Worm (Caenorhabditis elegans) whole organism, late embryonic: ENCODE data around the gene lag-1.

Source experiments
- C08G9.2 ChIP-seq: sonication (generic microtip); optimal IDR thresholded peaks from 2 replicates; lab custom pipeline; 2016; ENCODE audit warnings: mild to moderate bottlenecking, missing genetic modification characterization, moderate library complexity, missing compliant biosample characterization
- F13H6.1 ChIP-seq: sonication (generic microtip); optimal IDR thresholded peaks from 2 replicates; lab custom pipeline; 2016; ENCODE audit warnings: missing genetic modification characterization, missing compliant biosample characterization
- ahr-1 ChIP-seq: sonication (generic microtip); optimal IDR thresholded peaks from 2 replicates; lab custom pipeline; 2016; ENCODE audit warnings: missing genetic modification characterization, missing compliant biosample characterization
- ceh-14 ChIP-seq: sonication (generic microtip); optimal IDR thresholded peaks from 2 replicates; lab custom pipeline; 2016; ENCODE audit warnings: missing genotype, missing genetic modification characterization, missing compliant biosample characterization
- ceh-18 ChIP-seq: sonication (generic microtip); optimal IDR thresholded peaks from 2 replicates; lab custom pipeline; 2016; ENCODE audit warnings: missing genetic modification characterization, missing compliant biosample characterization
- ceh-19 ChIP-seq: fragments of 200-800 bp; sonication (Bioruptor generic); optimal IDR thresholded peaks from 2 replicates; lab custom pipeline; 2018; ENCODE audit warnings: mild to moderate bottlenecking, missing genetic modification characterization, missing compliant biosample characterization
- ceh-2 ChIP-seq: sonication (generic microtip); optimal IDR thresholded peaks from 2 replicates; lab custom pipeline; 2016; ENCODE audit warnings: missing genotype, missing genetic modification characterization, missing compliant biosample characterization
- ceh-45 ChIP-seq: fragments of 200-800 bp; sonication (Bioruptor generic); IDR thresholded peaks from 2 replicates; pipeline ENCODE4 v1.3.6; 2022; ENCODE audit warnings: missing genetic modification reagents, missing genetic modification characterization, missing compliant biosample characterization
- ceh-6 ChIP-seq: fragments of 200-800 bp; sonication (Bioruptor generic); optimal IDR thresholded peaks from 2 replicates; lab custom pipeline; 2018; ENCODE audit warnings: mild to moderate bottlenecking, missing genetic modification characterization, missing compliant biosample characterization
- che-1 ChIP-seq: sonication (generic microtip); optimal IDR thresholded peaks from 2 replicates; lab custom pipeline; 2016; ENCODE audit warnings: mild to moderate bottlenecking, missing genetic modification characterization, missing compliant biosample characterization
- dmd-4 ChIP-seq: sonication (generic microtip); optimal IDR thresholded peaks from 2 replicates; lab custom pipeline; 2016; ENCODE audit warnings: borderline replicate concordance, missing genetic modification characterization, missing compliant biosample characterization
- dve-1 ChIP-seq: sonication (generic microtip); optimal IDR thresholded peaks from 2 replicates; lab custom pipeline; 2017; ENCODE audit warnings: antibody characterized with exemption, mild to moderate bottlenecking, missing genetic modification characterization, missing compliant biosample characterization
- elt-4 ChIP-seq: sonication (generic microtip); optimal IDR thresholded peaks from 2 replicates; lab custom pipeline; 2016; ENCODE audit warnings: missing genetic modification characterization, missing compliant biosample characterization
- eyg-1 ChIP-seq: sonication (generic microtip); optimal IDR thresholded peaks from 2 replicates; lab custom pipeline; 2016; ENCODE audit warnings: missing genotype, missing genetic modification characterization, missing compliant biosample characterization
- fkh-10 ChIP-seq: fragments of 150-350 bp; optimal IDR thresholded peaks from 2 replicates; lab custom pipeline; 2014; ENCODE audit warnings: missing biosample characterization, missing genetic modification reagents, missing genetic modification characterization
- gmeb-2 ChIP-seq: sonication (generic microtip); optimal IDR thresholded peaks from 2 replicates; lab custom pipeline; 2016; ENCODE audit warnings: missing genetic modification characterization, inconsistent platforms, missing compliant biosample characterization
- hlh-15 ChIP-seq: sonication (generic microtip); optimal IDR thresholded peaks from 2 replicates; lab custom pipeline; 2016; ENCODE audit warnings: missing genetic modification characterization, missing compliant biosample characterization
- hlh-6 ChIP-seq: sonication (generic microtip); optimal IDR thresholded peaks from 2 replicates; lab custom pipeline; 2016; ENCODE audit warnings: missing genotype, missing genetic modification characterization, missing compliant biosample characterization
- madf-2 ChIP-seq: sonication (generic microtip); optimal IDR thresholded peaks from 2 replicates; lab custom pipeline; 2017; ENCODE audit warnings: missing genetic modification characterization, missing compliant biosample characterization
- mec-3 ChIP-seq: sonication (generic microtip); optimal IDR thresholded peaks from 2 replicates; lab custom pipeline; 2016; ENCODE audit warnings: borderline replicate concordance, missing genetic modification characterization, missing compliant biosample characterization
- nfya-1 ChIP-seq: sonication (generic microtip); optimal IDR thresholded peaks from 2 replicates; lab custom pipeline; 2017; ENCODE audit warnings: missing genetic modification characterization, mild to moderate bottlenecking, missing compliant biosample characterization, antibody characterized with exemption, moderate library complexity
- pat-9 ChIP-seq: fragments of 200-800 bp; sonication (Bioruptor generic); optimal IDR thresholded peaks from 2 replicates; lab custom pipeline; 2018; ENCODE audit warnings: mild to moderate bottlenecking, missing genetic modification characterization, moderate library complexity, missing compliant biosample characterization
- pqm-1 ChIP-seq: sonication (generic microtip); optimal IDR thresholded peaks from 2 replicates; lab custom pipeline; 2016; ENCODE audit warnings: missing genetic modification characterization, missing compliant biosample characterization
- pros-1 ChIP-seq: fragments of 150-350 bp; optimal IDR thresholded peaks from 2 replicates; lab custom pipeline; 2014; ENCODE audit warnings: missing biosample characterization, missing genetic modification reagents, missing genetic modification characterization
- rnt-1 ChIP-seq: sonication (generic microtip); optimal IDR thresholded peaks from 2 replicates; lab custom pipeline; 2016; ENCODE audit warnings: missing genetic modification characterization, missing compliant biosample characterization
- sdc-2 ChIP-seq: sonication (generic microtip); optimal IDR thresholded peaks from 2 replicates; lab custom pipeline; 2016; ENCODE audit warnings: missing genotype, missing genetic modification characterization, missing compliant biosample characterization
- sox-2 ChIP-seq: fragments of 200-800 bp; sonication (Bioruptor generic); IDR thresholded peaks from 2 replicates; pipeline ENCODE4 v1.3.6; 2022; ENCODE audit warnings: missing genetic modification reagents, missing genetic modification characterization, missing compliant biosample characterization
- sox-4 ChIP-seq: sonication (generic microtip); optimal IDR thresholded peaks from 2 replicates; lab custom pipeline; 2017; ENCODE audit warnings: mild to moderate bottlenecking, missing genetic modification characterization, inconsistent platforms, missing compliant biosample characterization
- tbx-2 ChIP-seq: sonication (generic microtip); optimal IDR thresholded peaks from 2 replicates; lab custom pipeline; 2016; ENCODE audit warnings: missing genetic modification characterization, missing compliant biosample characterization
- tbx-7 ChIP-seq: sonication (generic microtip); optimal IDR thresholded peaks from 2 replicates; lab custom pipeline; 2016; ENCODE audit warnings: missing genotype, missing genetic modification characterization, missing compliant biosample characterization
- unc-42 ChIP-seq: sonication (generic microtip); optimal IDR thresholded peaks from 2 replicates; lab custom pipeline; 2016; ENCODE audit warnings: missing genotype, missing genetic modification characterization, missing compliant biosample characterization
- unc-55 ChIP-seq: sonication (generic microtip); optimal IDR thresholded peaks from 2 replicates; lab custom pipeline; 2017; ENCODE audit warnings: missing biosample characterization, missing genetic modification reagents, missing genetic modification characterization
- unc-86 ChIP-seq: sonication (generic microtip); optimal IDR thresholded peaks from 2 replicates; lab custom pipeline; 2016; ENCODE audit warnings: missing genetic modification characterization, missing compliant biosample characterization

Gene lag-1

DNA sequence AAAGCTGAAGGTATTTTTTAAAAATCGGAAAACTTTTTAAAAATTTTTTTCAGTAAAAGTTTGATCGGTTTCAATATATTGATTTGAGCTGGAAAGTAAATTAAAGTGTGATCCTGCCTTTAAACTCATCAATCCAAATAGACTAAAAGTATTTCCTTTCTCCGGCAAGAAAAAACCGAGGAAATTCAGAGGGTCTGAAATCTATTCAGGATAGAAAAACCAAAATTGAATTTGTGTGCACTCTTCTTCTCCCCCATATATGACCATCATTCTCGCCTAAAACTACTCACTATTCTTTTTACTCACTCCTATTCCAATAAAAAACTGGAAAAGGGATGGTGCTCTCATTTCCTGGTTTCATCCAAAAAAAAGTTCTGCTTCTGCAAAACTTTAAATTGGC is 40.4 kb upstream of the lag-1 start:
- TF ChIP-seq pqm-1 (tag; lab: Kevin White, UChicago) (no peak), rnt-1 (tag; lab: Kevin White, UChicago) (no peak), tbx-2 (no peak), sdc-2 (no peak), hlh-6 (no peak), unc-42 (tag; lab: Kevin White, UChicago) (peak; percentile 86), ahr-1 (tag; lab: Kevin White, UChicago) (no peak), hlh-15 (tag; lab: Kevin White, UChicago) (no peak)
- TF ChIP-seq, all 69 proteins: peak for 1

DNA sequence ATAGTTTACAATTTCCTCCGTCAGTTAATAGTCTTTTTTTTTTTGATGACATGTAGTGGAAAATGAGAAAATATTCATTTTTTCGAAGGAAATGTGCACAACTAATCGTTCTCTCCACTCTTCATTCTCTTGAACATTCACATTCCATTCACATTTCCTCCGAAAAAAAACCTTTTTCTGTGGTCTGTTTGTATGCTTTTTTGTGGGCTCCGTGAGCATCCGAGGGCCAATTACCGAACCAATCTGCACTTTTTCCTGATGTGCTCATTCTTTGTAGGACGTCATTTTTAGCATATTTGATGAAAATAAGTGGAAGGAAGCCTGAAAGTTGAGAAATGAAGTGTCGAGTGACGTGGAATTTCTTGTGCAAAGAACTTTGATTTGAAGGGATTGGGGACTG is 35.5 kb upstream of the lag-1 start:
- TF ChIP-seq sox-2 (GFP tag; lab: Robert Waterston, UW) (no peak), mec-3 (tag; lab: Kevin White, UChicago) (no peak), ceh-2 (tag; lab: Kevin White, UChicago) (no peak), unc-55 (no peak), gmeb-2 (tag; lab: Kevin White, UChicago) (no peak), pat-9 (no peak), dve-1 (tag; lab: Kevin White, UChicago) (no peak), elt-4 (tag; lab: Kevin White, UChicago) (no peak), ceh-14 (tag; lab: Kevin White, UChicago) (no peak)

- peak; percentile 94 for TF ChIP-seq unc-42 (tag; lab: Kevin White, UChicago)
- TF ChIP-seq rnt-1 (tag; lab: Kevin White, UChicago) = no peak
These were observed 34.3 kb upstream of the lag-1 start for ce11 chrIV:6060912-6061311.

ce11 chrIV:6062078-6062477 is 33.1 kb upstream of the lag-1 start:
- TF ChIP-seq che-1 (tag; lab: Kevin White, UChicago) = no peak

- TF ChIP-seq ceh-2 (tag; lab: Kevin White, UChicago) (no peak), ceh-45 (GFP tag; lab: Robert Waterston, UW) (no peak), unc-86 (tag; lab: Kevin White, UChicago) (no peak), F13H6.1 (no peak), sox-4 (tag; lab: Kevin White, UChicago) (no peak), tbx-7 (no peak), C08G9.2 (no peak), ceh-6 (no peak), ceh-19 (GFP tag; lab: Kevin White, UChicago) (no peak), pros-1 (no peak)
These were observed 30.6 kb upstream of the lag-1 start for ce11 chrIV:6064657-6065056.

DNA sequence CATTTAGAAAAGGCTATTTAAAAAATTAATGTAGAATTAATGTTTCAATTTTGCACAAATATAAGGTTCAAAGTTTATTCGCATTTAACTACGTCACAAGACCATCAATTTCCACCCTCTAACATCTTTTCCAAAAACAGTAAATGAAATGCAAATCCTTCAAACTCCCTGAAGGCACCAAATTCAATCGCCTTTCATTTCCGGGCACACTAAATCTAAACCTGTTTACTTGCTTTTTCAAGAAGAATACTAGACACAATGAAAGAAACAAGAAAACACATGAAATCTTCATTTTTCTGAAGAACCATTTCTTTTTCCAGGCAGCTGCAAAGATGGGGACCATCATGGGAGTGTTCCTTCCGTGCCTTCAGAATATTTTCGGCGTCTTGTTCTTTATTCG is 30.0 kb upstream of the lag-1 start:
- TF ChIP-seq unc-42 (tag; lab: Kevin White, UChicago) (peak; percentile 89), eyg-1 (tag; lab: Kevin White, UChicago) (no peak), fkh-10 (peak; percentile 47), ceh-18 (no peak)
- TF ChIP-seq, all 69 proteins: peak for 2

DNA sequence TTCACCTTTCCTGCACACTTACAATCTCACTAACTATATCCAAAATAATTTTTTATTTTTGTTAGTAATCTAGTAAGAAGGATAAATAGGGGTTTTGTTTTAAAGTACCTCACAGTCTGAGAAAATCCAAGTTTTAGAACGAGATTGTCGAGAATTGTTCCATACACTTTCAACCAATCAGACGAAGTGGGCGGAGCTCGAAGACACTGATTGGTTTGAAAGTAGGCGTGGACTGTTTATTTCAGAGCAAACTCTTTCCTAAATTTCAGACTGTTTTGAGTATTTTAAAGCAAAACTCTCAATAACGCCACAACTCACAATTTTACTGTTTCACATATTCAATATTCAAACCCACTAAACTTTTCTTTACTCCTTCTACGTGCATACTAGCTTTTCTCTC is 24.2 kb upstream of the lag-1 start:
- TF ChIP-seq madf-2 (tag; lab: Kevin White, UChicago) = no peak
- no peak for TF ChIP-seq dmd-4 (tag; lab: Kevin White, UChicago)
- peak; percentile 72 for TF ChIP-seq nfya-1
